Worm (Caenorhabditis elegans) whole organism, mixed stage, embryonic: Measurements from ENCODE around the gene Y41C4A.11.

ENCODE experiments used
- blmp-1 ChIP-seq: fragments of 150-350 bp; optimal IDR thresholded peaks from 2 replicates; lab custom pipeline; 2014; ENCODE audit warnings: missing biosample characterization, missing genetic modification characterization
- elt-3 ChIP-seq: fragments of 150-350 bp; optimal IDR thresholded peaks from 2 replicates; lab custom pipeline; 2014; ENCODE audit warnings: missing biosample characterization, missing genetic modification characterization
- flh-1 ChIP-seq: fragments of 200-800 bp; sonication (Bioruptor generic); optimal IDR thresholded peaks from 2 replicates; lab custom pipeline; 2018; ENCODE audit warnings: mild to moderate bottlenecking, missing genetic modification characterization, moderate library complexity, missing compliant biosample characterization
- lin-32 ChIP-seq: fragments of 200-800 bp; sonication (Bioruptor generic); optimal IDR thresholded peaks from 2 replicates; lab custom pipeline; 2018; ENCODE audit warnings: mild to moderate bottlenecking, missing genetic modification characterization, missing compliant biosample characterization
- lsy-2 ChIP-seq: fragments of 150-350 bp; optimal IDR thresholded peaks from 2 replicates; lab custom pipeline; 2014; ENCODE audit warnings: missing biosample characterization, missing genetic modification characterization
- nhr-12 ChIP-seq: fragments of 150-350 bp; optimal IDR thresholded peaks from 2 replicates; lab custom pipeline; 2014; ENCODE audit warnings: missing biosample characterization, missing genetic modification characterization
- nhr-237 ChIP-seq: fragments of 150-350 bp; optimal IDR thresholded peaks from 2 replicates; lab custom pipeline; 2014; ENCODE audit warnings: missing biosample characterization, missing genetic modification characterization
- nhr-28 ChIP-seq: fragments of 150-350 bp; optimal IDR thresholded peaks from 2 replicates; lab custom pipeline; 2014; ENCODE audit warnings: missing biosample characterization, missing genetic modification characterization
- pha-4 ChIP-seq: fragments of 150-350 bp; optimal IDR thresholded peaks from 2 replicates; lab custom pipeline; 2018; ENCODE audit warnings: missing biosample characterization, missing genetic modification reagents, missing genetic modification characterization
- snpc-4 ChIP-seq: fragments of 150-350 bp; optimal IDR thresholded peaks from 2 replicates; lab custom pipeline; 2014; ENCODE audit warnings: missing biosample characterization, missing genetic modification characterization
- tbx-8 ChIP-seq: fragments of 200-800 bp; sonication (Bioruptor generic); optimal IDR thresholded peaks from 2 replicates; lab custom pipeline; 2018; ENCODE audit warnings: mild to moderate bottlenecking, missing genetic modification characterization, moderate library complexity, missing compliant biosample characterization
- unc-39 ChIP-seq: fragments of 150-350 bp; optimal IDR thresholded peaks from 2 replicates; lab custom pipeline; 2014; ENCODE audit warnings: missing biosample characterization, missing genetic modification characterization
- unc-62 ChIP-seq: fragments of 150-350 bp; optimal IDR thresholded peaks from 2 replicates; lab custom pipeline; 2014; ENCODE audit warnings: missing biosample characterization, missing genetic modification reagents, missing genetic modification characterization

DNA sequence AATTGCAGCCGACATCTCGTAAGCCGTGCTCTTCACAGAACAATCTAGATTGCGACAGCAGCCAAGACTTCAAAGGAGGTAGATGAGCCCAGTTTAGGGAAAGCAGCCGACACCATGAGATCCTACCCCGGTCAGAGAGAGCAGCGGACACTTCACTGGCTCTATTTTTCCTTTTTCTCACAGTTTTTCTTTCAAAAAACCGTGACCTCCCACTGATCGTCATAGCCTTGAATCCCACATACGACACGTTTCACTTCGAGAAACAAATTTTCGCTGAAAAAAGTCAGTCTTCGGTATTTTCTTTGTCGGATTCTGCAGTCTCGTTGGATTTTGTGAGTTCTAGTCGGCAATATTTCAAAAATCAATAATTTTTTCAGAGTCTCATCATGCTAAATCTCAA is 12.4 kb downstream of the Y41C4A.11 start, which contains the start of gene Y41C4A.21:
- TF ChIP-seq elt-3 (tag; lab: Kevin White, UChicago) (no peak), unc-62 (GFP tag; lab: Kevin White, UChicago) (no peak), tbx-8 (GFP tag; lab: Kevin White, UChicago) (no peak), nhr-237 (tag; lab: Kevin White, UChicago) (no peak), unc-39 (tag; lab: Kevin White, UChicago) (no peak), blmp-1 (no peak), snpc-4 (tag; lab: Kevin White, UChicago) (no peak), lsy-2 (tag; lab: Kevin White, UChicago) (no peak), nhr-12 (tag; lab: Kevin White, UChicago) (no peak), lin-32 (no peak), pha-4 (no peak), nhr-28 (tag; lab: Kevin White, UChicago) (no peak), flh-1 (GFP tag; lab: Kevin White, UChicago) (no peak)
